2 fruit fly cellular contexts compared by ENCODE assay signal in the genomic region with DNA sequence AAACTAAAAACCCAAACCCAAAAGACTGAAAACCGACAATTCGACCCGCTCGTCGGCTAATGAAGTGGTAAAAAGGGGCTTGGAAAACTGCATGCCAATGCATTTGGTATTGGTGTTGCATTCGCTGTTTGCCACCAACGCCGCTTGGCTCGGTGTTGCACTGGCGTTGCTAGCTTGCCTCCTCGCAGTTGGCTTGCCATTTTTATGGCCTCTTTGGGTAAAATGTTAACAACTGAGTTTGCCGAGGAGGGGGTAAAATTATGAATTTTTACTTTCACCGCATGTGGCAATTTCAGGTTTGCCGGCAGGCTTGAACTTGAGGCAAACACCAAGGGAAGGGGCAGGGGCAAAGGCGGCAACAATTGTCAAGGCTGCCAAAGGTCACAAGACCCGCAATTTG.
TF ChIP-seq lines count a peak whose summit lies in the region.

No protein-coding gene starts in this region.

- no peak for TF ChIP-seq CTCF in whole organism, embryonic (GFP tag; optimal IDR thresholded peaks at IDR 0.05; lab: Kevin White, UChicago)

TF ChIP-seq in whole organism, embryonic, 481 proteins besides CTCF, POLR2A, EP300 and RAD21:
- TF ChIP-seq CG15479 (GFP tag; optimal IDR thresholded peaks at IDR 0.05; lab: Kevin White, UChicago) (peak; percentile 71), twi (tag; optimal IDR thresholded peaks at IDR 0.05; lab: Kevin White, UChicago) (peak; percentile 19), TFAM (GFP tag; optimal IDR thresholded peaks at IDR 0.05; lab: Kevin White, UChicago) (no peak), prd (optimal IDR thresholded peaks at IDR 0.05; lab: Kevin White, UChicago) (no peak), prd (GFP tag; IDR thresholded peaks at IDR 0.05; lab: Robert Waterston, UW) (0 out of 3 replicates have a peak, but pooled peaks have one; percentile 27), oc (tag; optimal IDR thresholded peaks at IDR 0.05; lab: Kevin White, UChicago) (no peak), az2 (GFP tag; optimal IDR thresholded peaks at IDR 0.05; lab: Kevin White, UChicago) (no peak), CG7786 (GFP tag; optimal IDR thresholded peaks at IDR 0.05; lab: Kevin White, UChicago) (no peak), Mad (GFP tag; optimal IDR thresholded peaks at IDR 0.05; lab: Kevin White, UChicago) (no peak), wdn (GFP tag; IDR thresholded peaks at IDR 0.05; lab: Robert Waterston, UW) (no peak), z (GFP tag; IDR thresholded peaks at IDR 0.05; lab: Robert Waterston, UW) (no peak), tll (GFP tag; optimal IDR thresholded peaks at IDR 0.05; lab: Kevin White, UChicago) (peak in 1 of 2 experiments; percentile 35), CG15514 (GFP tag; optimal IDR thresholded peaks at IDR 0.05; lab: Kevin White, UChicago) (no peak), cad (GFP tag; optimal IDR thresholded peaks at IDR 0.05; lab: Kevin White, UChicago) (peak; percentile 84), CG7556 (GFP tag; optimal IDR thresholded peaks at IDR 0.05; lab: Kevin White, UChicago) (no peak), sob (GFP tag; IDR thresholded peaks at IDR 0.05; lab: Robert Waterston, UW) (no peak), Kr (GFP tag; optimal IDR thresholded peaks at IDR 0.05; lab: Kevin White, UChicago) (peak; percentile 14), zen (tag; optimal IDR thresholded peaks at IDR 0.05; lab: Kevin White, UChicago) (peak; percentile 68)
TF ChIP-seq in whole organism, embryonic: peak in this region for 7.

TF ChIP-seq in whole organism, pupa, 21 proteins besides CTCF, POLR2A, EP300 and RAD21:
- TF ChIP-seq rn (GFP tag; IDR thresholded peaks at IDR 0.05; lab: Robert Waterston, UW) = no peak
- TF ChIP-seq gl (tag; optimal IDR thresholded peaks at IDR 0.05; lab: Kevin White, UChicago) = peak; percentile 6
- 0 out of 3 replicates have a peak, but pooled peaks have one; percentile 16 for TF ChIP-seq fd96Ca (GFP tag; IDR thresholded peaks at IDR 0.05; lab: Robert Waterston, UW)
- TF ChIP-seq D1 (tag; optimal IDR thresholded peaks at IDR 0.05; lab: Kevin White, UChicago) = no peak
